Worm (Caenorhabditis elegans) whole organism, mixed stage, embryonic: ENCODE results near the gene hsp-25.

ENCODE experiments used
- lin-13 ChIP-seq: fragments of 150-350 bp; optimal IDR thresholded peaks from 2 replicates; lab custom pipeline; 2014; ENCODE audit warnings: missing biosample characterization, missing genetic modification characterization
- mep-1 ChIP-seq: fragments of 150-350 bp; optimal IDR thresholded peaks from 2 replicates; lab custom pipeline; 2017; ENCODE audit warnings: missing biosample characterization, missing genetic modification reagents, missing genetic modification characterization, inconsistent platforms

DNA sequence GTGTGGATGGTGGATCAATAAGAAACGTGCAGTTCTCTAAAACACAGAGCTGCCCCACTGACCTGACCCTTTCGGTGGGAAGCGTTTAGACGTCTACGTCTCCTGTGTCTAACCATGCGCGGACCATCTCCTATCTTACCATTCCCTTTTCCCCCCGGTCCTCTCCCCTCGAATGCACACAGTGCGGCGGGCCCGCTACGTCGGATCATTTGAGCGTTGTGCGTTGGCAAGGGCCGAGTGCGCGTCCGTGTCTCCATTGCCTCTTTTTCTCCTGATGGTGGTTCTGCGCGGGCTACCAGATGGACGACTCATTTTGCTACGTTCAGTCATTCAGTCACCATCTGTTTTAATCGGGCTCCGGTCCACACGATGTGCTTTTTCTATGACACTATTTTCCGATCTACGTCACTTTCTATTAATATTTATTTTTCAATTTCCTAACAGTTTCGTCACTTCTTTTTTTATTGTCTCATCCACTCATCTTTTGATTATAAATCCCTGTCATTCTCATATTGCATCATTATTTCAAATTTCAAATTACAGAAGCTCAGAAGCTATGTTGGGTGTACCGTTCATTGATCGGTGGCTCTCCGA, 43.7 kb downstream of the hsp-25 start, which contains the start of gene inx-3:
- TF ChIP-seq mep-1 (tag; lab: Kevin White, UChicago) (no peak), lin-13 (tag; lab: Kevin White, UChicago) (no peak)
